Fruit fly (Drosophila melanogaster) whole organism, embryonic: ENCODE results near the gene Cadps.

Source experiments
- Abd-B ChIP-seq: fragments of 200-800 bp; sonication (Bioruptor generic); optimal IDR thresholded peaks from 2 replicates; lab custom pipeline; 2018; ENCODE audit warnings: missing biosample characterization, mild to moderate bottlenecking, missing genetic modification characterization, moderate library complexity
- Adf1 ChIP-seq: fragments of 200-800 bp; sonication (Bioruptor generic); IDR thresholded peaks from 2 replicates; pipeline ENCODE4 v1.3.6; 2022; ENCODE audit warnings: missing biosample characterization, missing genetic modification characterization
- Aef1 ChIP-seq: fragments of 200-800 bp; sonication (Bioruptor generic); IDR thresholded peaks from 3 replicates; pipeline ENCODE4 v1.3.6; 2022; ENCODE audit warnings: missing biosample characterization, missing genetic modification characterization
- CG10431 ChIP-seq: fragments of 200-800 bp; sonication (Bioruptor generic); optimal IDR thresholded peaks from 3 replicates; lab custom pipeline; 2018; ENCODE audit warnings: missing biosample characterization, mild to moderate bottlenecking, missing genetic modification characterization
- CG15269 ChIP-seq: fragments of 200-800 bp; sonication (Bioruptor generic); optimal IDR thresholded peaks from 2 replicates; lab custom pipeline; 2018; ENCODE audit warnings: missing biosample characterization, mild to moderate bottlenecking, missing genetic modification characterization, moderate library complexity
- CG1529 ChIP-seq: fragments of 200-800 bp; sonication (Bioruptor generic); optimal IDR thresholded peaks from 3 replicates; lab custom pipeline; 2018; ENCODE audit warnings: missing biosample characterization, missing genetic modification characterization
- CG2120 ChIP-seq: fragments of 200-800 bp; sonication (Bioruptor generic); optimal IDR thresholded peaks from 3 replicates; lab custom pipeline; 2016; ENCODE audit warnings: missing biosample characterization, missing genetic modification characterization
- CG2712 ChIP-seq: fragments of 200-800 bp; optimal IDR thresholded peaks from 3 replicates; lab custom pipeline; 2019; ENCODE audit warnings: missing biosample characterization, mild to moderate bottlenecking, missing genetic modification characterization, moderate library complexity
- CG30431 ChIP-seq: fragments of 200-800 bp; sonication (Bioruptor generic); optimal IDR thresholded peaks from 2 replicates; lab custom pipeline; 2017; ENCODE audit warnings: missing biosample characterization, missing genetic modification characterization
- CG31224 ChIP-seq: fragments of 200-800 bp; sonication (Bioruptor generic); IDR thresholded peaks from 2 replicates; pipeline ENCODE4 v1.3.6; 2022; ENCODE audit warnings: missing biosample characterization, missing genetic modification characterization
- CG3407 ChIP-seq: fragments of 200-800 bp; sonication (Bioruptor generic); optimal IDR thresholded peaks from 2 replicates; lab custom pipeline; 2018; ENCODE audit warnings: missing biosample characterization, mild to moderate bottlenecking, missing genetic modification characterization
- CG3995 ChIP-seq: fragments of 200-800 bp; sonication (Bioruptor generic); optimal IDR thresholded peaks from 3 replicates; lab custom pipeline; 2016; ENCODE audit warnings: missing biosample characterization, missing genetic modification characterization
- CG4424 ChIP-seq: fragments of 200-800 bp; sonication (Bioruptor generic); optimal IDR thresholded peaks from 3 replicates; lab custom pipeline; 2016; ENCODE audit warnings: missing biosample characterization, missing genetic modification characterization
- CG4730 ChIP-seq: fragments of 200-800 bp; sonication (Bioruptor generic); IDR thresholded peaks from 2 replicates; pipeline ENCODE4 v1.3.6; 2022; ENCODE audit warnings: missing biosample characterization, missing genetic modification characterization
- CG6791 ChIP-seq: fragments of 200-800 bp; sonication (Bioruptor generic); IDR thresholded peaks from 3 replicates; pipeline ENCODE4 v1.3.6; 2022; ENCODE audit warnings: missing biosample characterization, missing genetic modification characterization; ENCODE audit not compliant: partially characterized antibody
- CG6854 ChIP-seq: fragments of 200-800 bp; sonication (Bioruptor generic); optimal IDR thresholded peaks from 3 replicates; lab custom pipeline; 2017; ENCODE audit warnings: missing biosample characterization, mild to moderate bottlenecking, missing genetic modification characterization
- CG8765 ChIP-seq: fragments of 200-800 bp; sonication (Bioruptor generic); IDR thresholded peaks from 2 replicates; pipeline ENCODE4 v1.3.6; 2022; ENCODE audit warnings: missing biosample characterization, missing genetic modification characterization
- CHES-1-like ChIP-seq: fragments of 200-800 bp; sonication (Bioruptor generic); optimal IDR thresholded peaks from 2 replicates; lab custom pipeline; 2016; ENCODE audit warnings: missing biosample characterization, missing genetic modification characterization
- CTCF ChIP-seq: fragments of 200-800 bp; sonication (Bioruptor generic); optimal IDR thresholded peaks from 2 replicates; lab custom pipeline; 2017; ENCODE audit warnings: missing biosample characterization, mild to moderate bottlenecking, missing genetic modification characterization, moderate library complexity
- D19B ChIP-seq: fragments of 200-800 bp; sonication (Bioruptor generic); optimal IDR thresholded peaks from 2 replicates; lab custom pipeline; 2017; ENCODE audit warnings: missing biosample characterization, mild to moderate bottlenecking, missing genetic modification characterization
- Dad ChIP-seq: fragments of 200-800 bp; sonication (Bioruptor generic); optimal IDR thresholded peaks from 3 replicates; lab custom pipeline; 2016; ENCODE audit warnings: missing biosample characterization, missing genetic modification characterization
- Dp ChIP-seq: fragments of 200-800 bp; sonication (Bioruptor generic); optimal IDR thresholded peaks from 2 replicates; lab custom pipeline; 2018; ENCODE audit warnings: missing biosample characterization, mild to moderate bottlenecking, missing genetic modification characterization, moderate library complexity
- Hmr ChIP-seq: fragments of 200-800 bp; sonication (Bioruptor generic); optimal IDR thresholded peaks from 3 replicates; lab custom pipeline; 2017; ENCODE audit warnings: mild to moderate bottlenecking, missing biosample characterization, missing genetic modification reagents, missing genetic modification characterization
- Hr51 ChIP-seq, 2 experiments: fragments of 200-800 bp; sonication (Bioruptor generic); optimal IDR thresholded peaks; 2 replicates in 1 of 2; 3 replicates in 1 of 2; lab custom pipeline; 2016 to 2018; ENCODE audit warnings: missing biosample characterization in 2 of 2, missing genetic modification characterization in 2 of 2, mild to moderate bottlenecking in 1 of 2, moderate library complexity in 1 of 2
- Max ChIP-seq: fragments of 200-800 bp; sonication (Bioruptor generic); optimal IDR thresholded peaks from 2 replicates; lab custom pipeline; 2016; ENCODE audit warnings: missing biosample characterization, mild to moderate bottlenecking, missing genetic modification characterization
- Med ChIP-seq: fragments of 200-800 bp; sonication (Bioruptor generic); peaks from one replicate; lab custom pipeline; 2016; ENCODE audit warnings: missing biosample characterization, missing genetic modification characterization, mild to moderate bottlenecking, inconsistent platforms, moderate library complexity
- NC2β ChIP-seq: fragments of 200-800 bp; sonication (Bioruptor generic); optimal IDR thresholded peaks from 2 replicates; lab custom pipeline; 2016; ENCODE audit warnings: missing biosample characterization, missing genetic modification characterization
- NFAT ChIP-seq: fragments of 200-800 bp; sonication (Bioruptor generic); IDR thresholded peaks from 2 replicates; pipeline ENCODE4 v1.3.6; 2022; ENCODE audit warnings: missing biosample characterization, missing genetic modification characterization
- Oaz ChIP-seq: fragments of 200-800 bp; sonication (Bioruptor generic); IDR thresholded peaks from 2 replicates; pipeline ENCODE4 v1.3.6; 2022; ENCODE audit warnings: missing biosample characterization, missing genetic modification characterization
- Sox100B ChIP-seq: fragments of 200-800 bp; sonication (Bioruptor generic); optimal IDR thresholded peaks from 3 replicates; lab custom pipeline; 2018; ENCODE audit warnings: missing biosample characterization, mild to moderate bottlenecking, missing genetic modification characterization
- TFAM ChIP-seq: fragments of 200-800 bp; sonication (Bioruptor generic); optimal IDR thresholded peaks from 2 replicates; lab custom pipeline; 2017; ENCODE audit warnings: missing biosample characterization, missing genetic modification characterization, inconsistent platforms
- Taf1 ChIP-seq: fragments of 200-800 bp; sonication (Bioruptor generic); IDR thresholded peaks from 2 replicates; pipeline ENCODE4 v1.3.6; 2022; ENCODE audit warnings: missing biosample characterization, missing genetic modification characterization
- ab ChIP-seq: fragments of 200-800 bp; sonication (Bioruptor generic); optimal IDR thresholded peaks from 2 replicates; lab custom pipeline; 2016; ENCODE audit warnings: missing biosample characterization, missing genetic modification characterization
- aop ChIP-seq: fragments of 200-800 bp; sonication (Bioruptor generic); IDR thresholded peaks from 2 replicates; pipeline ENCODE4 v1.3.6; 2022; ENCODE audit warnings: missing biosample characterization, missing genetic modification characterization
- bigmax ChIP-seq: fragments of 200-800 bp; sonication (Bioruptor generic); optimal IDR thresholded peaks from 2 replicates; lab custom pipeline; 2018; ENCODE audit warnings: missing biosample characterization, mild to moderate bottlenecking, missing genetic modification characterization
- bsh ChIP-seq, 2 experiments: fragments of 200-800 bp; sonication (Bioruptor generic); optimal IDR thresholded peaks; 2 replicates each; lab custom pipeline; 2017 to 2018; ENCODE audit warnings: mild to moderate bottlenecking in 2 of 2, missing biosample characterization in 2 of 2, missing genetic modification characterization in 2 of 2, moderate library complexity in 1 of 2
- chm ChIP-seq: fragments of 200-800 bp; sonication (Bioruptor generic); IDR thresholded peaks from 2 replicates; pipeline ENCODE4 v1.3.6; 2022; ENCODE audit warnings: missing biosample characterization, missing genetic modification characterization
- corto ChIP-seq: fragments of 200-800 bp; sonication (Bioruptor generic); optimal IDR thresholded peaks from 2 replicates; lab custom pipeline; 2016; ENCODE audit warnings: missing biosample characterization, mild to moderate bottlenecking, missing genetic modification characterization, moderate library complexity
- danr ChIP-seq: fragments of 200-800 bp; sonication (Bioruptor generic); IDR thresholded peaks from 2 replicates; pipeline ENCODE4 v1.3.6; 2022; ENCODE audit warnings: missing biosample characterization, missing genetic modification characterization
- dysf ChIP-seq: fragments of 200-800 bp; sonication (Bioruptor generic); IDR thresholded peaks from 3 replicates; pipeline ENCODE4 v1.3.6; 2022; ENCODE audit warnings: missing biosample characterization, missing genetic modification characterization
- gro ChIP-seq: fragments of 200-800 bp; sonication (Bioruptor generic); optimal IDR thresholded peaks from 2 replicates; lab custom pipeline; 2016; ENCODE audit warnings: missing biosample characterization, missing genetic modification characterization
- h ChIP-seq: fragments of >200 bp; optimal IDR thresholded peaks from 2 replicates; lab custom pipeline; 2017
- hkb ChIP-seq, 2 experiments: fragments of 200-800 bp in 1 of 2; fragments of >200 bp in 1 of 2; sonication (Bioruptor generic) in 1 of 2; IDR thresholded peaks in 1 of 2; optimal IDR thresholded peaks in 1 of 2; 2 replicates each; pipeline versions ENCODE4 v1.3.6 to Lab custom; 2017 to 2022; ENCODE audit warnings: missing biosample characterization in 1 of 2, missing genetic modification characterization in 1 of 2
- lola ChIP-seq, 3 experiments: fragments of >200 bp in 2 of 3; fragments of 200-800 bp in 1 of 3; sonication (Bioruptor generic) in 1 of 3; optimal IDR thresholded peaks; 2 replicates each; lab custom pipeline; 2017 to 2019; ENCODE audit warnings: missing biosample characterization in 3 of 3, missing genetic modification characterization in 3 of 3, mild to moderate bottlenecking in 1 of 3, moderate library complexity in 1 of 3
- mirr ChIP-seq: fragments of 200-800 bp; sonication (Bioruptor generic); optimal IDR thresholded peaks from 3 replicates; lab custom pipeline; 2018; ENCODE audit warnings: missing biosample characterization, mild to moderate bottlenecking, missing genetic modification characterization
- odd ChIP-seq: fragments of 200-800 bp; sonication (Bioruptor generic); optimal IDR thresholded peaks from 2 replicates; lab custom pipeline; 2017; ENCODE audit warnings: missing biosample characterization, mild to moderate bottlenecking, missing genetic modification characterization
- pita ChIP-seq: fragments of 200-800 bp; sonication (Bioruptor generic); optimal IDR thresholded peaks from 2 replicates; lab custom pipeline; 2017; ENCODE audit warnings: missing biosample characterization, mild to moderate bottlenecking, missing genetic modification characterization
- rib ChIP-seq: fragments of 200-800 bp; sonication (Bioruptor generic); IDR thresholded peaks from 2 replicates; pipeline ENCODE4 v1.3.6; 2022; ENCODE audit warnings: missing biosample characterization, missing genetic modification characterization
- ro ChIP-seq: fragments of 200-800 bp; sonication (Bioruptor generic); IDR thresholded peaks from 2 replicates; pipeline ENCODE4 v1.3.6; 2022; ENCODE audit warnings: missing biosample characterization, missing genetic modification characterization
- trh ChIP-seq: fragments of 200-800 bp; sonication (Bioruptor generic); optimal IDR thresholded peaks from 2 replicates; lab custom pipeline; 2016; ENCODE audit warnings: missing biosample characterization, missing genetic modification characterization
- vnd ChIP-seq: fragments of 200-800 bp; sonication (Bioruptor generic); IDR thresholded peaks from 3 replicates; pipeline ENCODE4 v1.3.6; 2022; ENCODE audit warnings: missing biosample characterization, missing genetic modification characterization; ENCODE audit not compliant: partially characterized antibody

The Cadps gene

dm6 chr4:1218723-1219398, 11.8 kb upstream of the Cadps start (continued):
- no peak for TF ChIP-seq mirr (GFP tag; lab: Kevin White, UChicago)
- no peak for TF ChIP-seq CG6791 (GFP tag; lab: Robert Waterston, UW)
- TF ChIP-seq NC2β (GFP tag; lab: Kevin White, UChicago): no peak
- no peak for TF ChIP-seq CG15269 (tag; lab: Kevin White, UChicago)
- TF ChIP-seq h: no peak
- no peak for TF ChIP-seq aop (GFP tag; lab: Robert Waterston, UW)
- TF ChIP-seq Dad (GFP tag; lab: Kevin White, UChicago): no peak
- TF ChIP-seq bigmax (GFP tag; lab: Kevin White, UChicago): no peak
- TF ChIP-seq ro (GFP tag; lab: Robert Waterston, UW): no peak
- no peak for TF ChIP-seq NFAT (GFP tag; lab: Robert Waterston, UW)
- TF ChIP-seq dysf (GFP tag; lab: Robert Waterston, UW): no peak
- no peak for TF ChIP-seq CG8765
- TF ChIP-seq ab: no peak
- no peak for TF ChIP-seq corto (GFP tag; lab: Kevin White, UChicago)
- no peak for TF ChIP-seq CG4424 (GFP tag; lab: Kevin White, UChicago)
- no peak for TF ChIP-seq hkb (optimal IDR thresholded peaks at IDR 0.05; lab: Kevin White, UChicago)
- peak; percentile 62 for TF ChIP-seq hkb (GFP tag; IDR thresholded peaks at IDR 0.05; lab: Robert Waterston, UW)
- no peak for TF ChIP-seq Med (GFP tag; lab: Kevin White, UChicago)
- peak; percentile 25 for TF ChIP-seq CG2712
- TF ChIP-seq Sox100B: peak; percentile 76
- no peak for TF ChIP-seq CG6854 (GFP tag; lab: Kevin White, UChicago)
- no peak for TF ChIP-seq CG1529 (GFP tag; lab: Kevin White, UChicago)
- no peak for TF ChIP-seq odd
- no peak for TF ChIP-seq Adf1 (GFP tag; lab: Robert Waterston, UW)
- no peak for TF ChIP-seq Hr51 (GFP tag; optimal IDR thresholded peaks at IDR 0.05; lab: Kevin White, UChicago)
- no peak for TF ChIP-seq CG4730 (GFP tag; lab: Robert Waterston, UW)
- TF ChIP-seq vnd: no peak
- TF ChIP-seq danr (GFP tag; lab: Robert Waterston, UW): no peak
- no peak for TF ChIP-seq CG3995 (GFP tag; lab: Kevin White, UChicago)
- no peak for TF ChIP-seq bsh (GFP tag; optimal IDR thresholded peaks at IDR 0.05; lab: Kevin White, UChicago)
- TF ChIP-seq CHES-1-like (GFP tag; lab: Kevin White, UChicago): no peak
- TF ChIP-seq CG10431: no peak
- peak; percentile 29 for TF ChIP-seq Max
- TF ChIP-seq CG30431 (GFP tag; lab: Kevin White, UChicago): no peak
- TF ChIP-seq Taf1 (GFP tag; lab: Robert Waterston, UW): no peak
- TF ChIP-seq gro (GFP tag; lab: Kevin White, UChicago): no peak
- no peak for TF ChIP-seq lola (GFP tag; optimal IDR thresholded peaks at IDR 0.05; lab: Kevin White, UChicago)
- TF ChIP-seq pita (GFP tag; lab: Kevin White, UChicago): no peak
- no peak for TF ChIP-seq trh (GFP tag; lab: Kevin White, UChicago)
- TF ChIP-seq rib: 0 out of 2 replicates have a peak, but pooled peaks have one; percentile 10
- TF ChIP-seq CTCF: no peak
- TF ChIP-seq Abd-B (GFP tag; lab: Kevin White, UChicago): no peak
- peak; percentile 24 for TF ChIP-seq CG2120 (GFP tag; lab: Kevin White, UChicago)
- no peak for TF ChIP-seq TFAM (GFP tag; lab: Kevin White, UChicago)
- TF ChIP-seq Aef1: no peak
- TF ChIP-seq Dp (GFP tag; lab: Kevin White, UChicago): no peak
- no peak for TF ChIP-seq Oaz
- no peak for TF ChIP-seq CG31224 (GFP tag; lab: Robert Waterston, UW)
- TF ChIP-seq Hmr (GFP tag; lab: Kevin White, UChicago): no peak
- TF ChIP-seq CG3407 (GFP tag; lab: Kevin White, UChicago): no peak
- TF ChIP-seq D19B: peak; percentile 18
- no peak for TF ChIP-seq chm (GFP tag; lab: Robert Waterston, UW)
